Worm (Caenorhabditis elegans) whole organism, L1 larva: ENCODE data around the gene bkip-1.

Experiments used
- C34B4.2 ChIP-seq: sonication (generic microtip); optimal IDR thresholded peaks from 2 replicates; lab custom pipeline; 2017; ENCODE audit warnings: mild to moderate bottlenecking, missing genetic modification characterization, missing compliant biosample characterization
- lir-3 ChIP-seq: sonication (generic microtip); optimal IDR thresholded peaks from 2 replicates; lab custom pipeline; 2016; ENCODE audit warnings: mild to moderate bottlenecking, missing genetic modification characterization, moderate library complexity, missing compliant biosample characterization; ENCODE audit not compliant: poor library complexity
- nhr-77 ChIP-seq: fragments of 150-350 bp; optimal IDR thresholded peaks from 2 replicates; lab custom pipeline; 2014; ENCODE audit warnings: missing biosample characterization, missing genetic modification characterization
- pqm-1 ChIP-seq: sonication (generic microtip); optimal IDR thresholded peaks from 3 replicates; lab custom pipeline; 2017; ENCODE audit warnings: missing biosample characterization, missing genetic modification characterization

DNA sequence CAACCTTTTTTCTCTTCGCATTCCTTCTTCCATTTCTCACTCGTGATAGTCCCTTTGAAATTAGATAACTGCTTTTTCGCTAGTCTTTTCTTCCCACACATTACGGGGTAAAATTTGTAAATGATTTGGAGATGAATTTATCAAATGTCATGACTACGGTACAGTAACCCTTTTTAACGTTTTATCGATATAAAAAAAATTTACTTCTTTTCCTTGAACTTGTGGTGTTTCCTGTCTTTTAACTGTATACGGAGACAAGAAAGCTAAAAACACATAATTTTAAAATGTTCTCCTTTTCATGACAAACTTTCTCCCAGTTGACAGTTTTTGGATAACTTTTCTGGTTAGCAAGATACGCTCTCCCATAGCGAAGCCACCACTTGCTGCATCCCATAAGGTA, 49.0 kb downstream of the bkip-1 start, which contains the start of gene W03H9.1:
- no peak for TF ChIP-seq lir-3
- TF ChIP-seq pqm-1 (tag; lab: Kevin White, UChicago): no peak
- TF ChIP-seq C34B4.2 (tag; lab: Kevin White, UChicago): no peak
- TF ChIP-seq nhr-77 (tag; lab: Kevin White, UChicago): no peak
